Worm (Caenorhabditis elegans) whole organism, late embryonic: ENCODE results near the gene F42G4.5.
A peak's percentile ranks its signal among the peaks of the same experiment; 100 is the strongest.
"Not testable (repeated sequence)": the region's sequence is repeated elsewhere in the genome, so short reads cannot be mapped to it uniquely, and the experiment has no call there.

Experiments
- C38D4.7 ChIP-seq: fragments of 200-800 bp; sonication (Bioruptor generic); optimal IDR thresholded peaks from 2 replicates; lab custom pipeline; 2018; ENCODE audit warnings: mild to moderate bottlenecking, missing genetic modification characterization, moderate library complexity, missing compliant biosample characterization
- F13H6.1 ChIP-seq: sonication (generic microtip); optimal IDR thresholded peaks from 2 replicates; lab custom pipeline; 2016; ENCODE audit warnings: missing genetic modification characterization, missing compliant biosample characterization
- K02D7.2 ChIP-seq: sonication (generic microtip); optimal IDR thresholded peaks from 2 replicates; lab custom pipeline; 2017; ENCODE audit warnings: mild to moderate bottlenecking, missing genetic modification characterization, missing compliant biosample characterization
- ceh-14 ChIP-seq: sonication (generic microtip); optimal IDR thresholded peaks from 2 replicates; lab custom pipeline; 2016; ENCODE audit warnings: missing genotype, missing genetic modification characterization, missing compliant biosample characterization
- ceh-18 ChIP-seq: sonication (generic microtip); optimal IDR thresholded peaks from 2 replicates; lab custom pipeline; 2016; ENCODE audit warnings: missing genetic modification characterization, missing compliant biosample characterization
- ceh-2 ChIP-seq: sonication (generic microtip); optimal IDR thresholded peaks from 2 replicates; lab custom pipeline; 2016; ENCODE audit warnings: missing genotype, missing genetic modification characterization, missing compliant biosample characterization
- ceh-31 ChIP-seq: sonication (generic microtip); optimal IDR thresholded peaks from 2 replicates; lab custom pipeline; 2016; ENCODE audit warnings: missing genetic modification characterization, missing compliant biosample characterization
- ceh-34 ChIP-seq: sonication (generic microtip); optimal IDR thresholded peaks from 2 replicates; lab custom pipeline; 2016; ENCODE audit warnings: mild to moderate bottlenecking, missing genetic modification characterization, missing compliant biosample characterization
- ceh-48 ChIP-seq: sonication (generic microtip); optimal IDR thresholded peaks from 2 replicates; lab custom pipeline; 2016; ENCODE audit warnings: missing genetic modification characterization, inconsistent platforms, missing compliant biosample characterization
- ceh-6 ChIP-seq: fragments of 200-800 bp; sonication (Bioruptor generic); optimal IDR thresholded peaks from 2 replicates; lab custom pipeline; 2018; ENCODE audit warnings: mild to moderate bottlenecking, missing genetic modification characterization, missing compliant biosample characterization
- dve-1 ChIP-seq: sonication (generic microtip); optimal IDR thresholded peaks from 2 replicates; lab custom pipeline; 2017; ENCODE audit warnings: antibody characterized with exemption, mild to moderate bottlenecking, missing genetic modification characterization, missing compliant biosample characterization
- elt-2 ChIP-seq: sonication (generic microtip); optimal IDR thresholded peaks from 2 replicates; lab custom pipeline; 2016; ENCODE audit warnings: missing genetic modification reagents, missing genetic modification characterization, missing compliant biosample characterization
- elt-4 ChIP-seq: sonication (generic microtip); optimal IDR thresholded peaks from 2 replicates; lab custom pipeline; 2016; ENCODE audit warnings: missing genetic modification characterization, missing compliant biosample characterization
- ets-4 ChIP-seq: sonication (generic microtip); optimal IDR thresholded peaks from 2 replicates; lab custom pipeline; 2016; ENCODE audit warnings: missing genetic modification characterization, missing compliant biosample characterization
- eyg-1 ChIP-seq: sonication (generic microtip); optimal IDR thresholded peaks from 2 replicates; lab custom pipeline; 2016; ENCODE audit warnings: missing genotype, missing genetic modification characterization, missing compliant biosample characterization
- fax-1 ChIP-seq: sonication (generic microtip); optimal IDR thresholded peaks from 2 replicates; lab custom pipeline; 2016; ENCODE audit warnings: missing genotype, missing genetic modification characterization, missing compliant biosample characterization
- fkh-6 ChIP-seq: sonication (generic microtip); optimal IDR thresholded peaks from 2 replicates; lab custom pipeline; 2016; ENCODE audit warnings: missing genetic modification characterization, missing compliant biosample characterization
- hlh-30 ChIP-seq: sonication (generic microtip); optimal IDR thresholded peaks from 2 replicates; lab custom pipeline; 2017; ENCODE audit warnings: antibody characterized with exemption, missing genetic modification characterization, missing compliant biosample characterization; ENCODE audit not compliant: insufficient read depth
- hlh-8 ChIP-seq: sonication (generic microtip); optimal IDR thresholded peaks from 2 replicates; lab custom pipeline; 2016; ENCODE audit warnings: missing genotype, missing genetic modification characterization, missing compliant biosample characterization
- madf-2 ChIP-seq: sonication (generic microtip); optimal IDR thresholded peaks from 2 replicates; lab custom pipeline; 2017; ENCODE audit warnings: missing genetic modification characterization, missing compliant biosample characterization
- nfya-1 ChIP-seq: sonication (generic microtip); optimal IDR thresholded peaks from 2 replicates; lab custom pipeline; 2017; ENCODE audit warnings: missing genetic modification characterization, mild to moderate bottlenecking, missing compliant biosample characterization, antibody characterized with exemption, moderate library complexity
- nhr-232 ChIP-seq: sonication (generic microtip); optimal IDR thresholded peaks from 2 replicates; lab custom pipeline; 2016; ENCODE audit warnings: missing genetic modification characterization, missing compliant biosample characterization
- npax-4 ChIP-seq: sonication (generic microtip); optimal IDR thresholded peaks from 2 replicates; lab custom pipeline; 2016; ENCODE audit warnings: missing genetic modification characterization, missing compliant biosample characterization
- pqm-1 ChIP-seq: sonication (generic microtip); optimal IDR thresholded peaks from 2 replicates; lab custom pipeline; 2016; ENCODE audit warnings: missing genetic modification characterization, missing compliant biosample characterization
- pros-1 ChIP-seq: fragments of 150-350 bp; optimal IDR thresholded peaks from 2 replicates; lab custom pipeline; 2014; ENCODE audit warnings: missing biosample characterization, missing genetic modification reagents, missing genetic modification characterization
- ref-2 ChIP-seq: sonication (generic microtip); optimal IDR thresholded peaks from 2 replicates; lab custom pipeline; 2016; ENCODE audit warnings: missing genetic modification characterization, missing compliant biosample characterization
- sox-4 ChIP-seq: sonication (generic microtip); optimal IDR thresholded peaks from 2 replicates; lab custom pipeline; 2017; ENCODE audit warnings: mild to moderate bottlenecking, missing genetic modification characterization, inconsistent platforms, missing compliant biosample characterization
- tbx-2 ChIP-seq: sonication (generic microtip); optimal IDR thresholded peaks from 2 replicates; lab custom pipeline; 2016; ENCODE audit warnings: missing genetic modification characterization, missing compliant biosample characterization
- ttx-3 ChIP-seq: sonication (generic microtip); optimal IDR thresholded peaks from 2 replicates; lab custom pipeline; 2016; ENCODE audit warnings: missing genetic modification reagents, missing genetic modification characterization, missing compliant biosample characterization
- unc-55 ChIP-seq: sonication (generic microtip); optimal IDR thresholded peaks from 2 replicates; lab custom pipeline; 2017; ENCODE audit warnings: missing biosample characterization, missing genetic modification reagents, missing genetic modification characterization
- zip-5 ChIP-seq: sonication (generic microtip); optimal IDR thresholded peaks from 2 replicates; lab custom pipeline; 2016; ENCODE audit warnings: missing genetic modification characterization, missing compliant biosample characterization

F42G4.5 gene

ce11 chrII:13030567-13031188, 42.6 kb upstream of the F42G4.5 start:
- TF ChIP-seq ttx-3 (no peak), ceh-18 (tag; lab: Kevin White, UChicago) (peak; percentile 50), hlh-30 (tag; lab: Kevin White, UChicago) (no peak), nhr-232 (tag; lab: Kevin White, UChicago) (no peak), dve-1 (tag; lab: Kevin White, UChicago) (peak; percentile 69), F13H6.1 (tag; lab: Kevin White, UChicago) (peak; percentile 20), nfya-1 (tag; lab: Kevin White, UChicago) (peak; percentile 80), K02D7.2 (tag; lab: Kevin White, UChicago) (no peak), zip-5 (no peak), unc-55 (peak; percentile 39), madf-2 (no peak), ceh-31 (tag; lab: Kevin White, UChicago) (peak; percentile 18), ets-4 (tag; lab: Kevin White, UChicago) (peak; percentile 25), ceh-34 (tag; lab: Kevin White, UChicago) (no peak), tbx-2 (peak; percentile 55), ceh-2 (peak; percentile 4), pros-1 (tag; lab: Kevin White, UChicago) (peak; percentile 48), elt-2 (tag; lab: Kevin White, UChicago) (peak; percentile 7), hlh-8 (peak; percentile 12)

ce11 chrII:13031649-13032191, 41.6 kb upstream of the F42G4.5 start, which contains the start of gene F18A11.2:
Gene F18A11.2, plus strand, starts transcription at chrII:13031699.
- TF ChIP-seq ceh-6 (GFP tag; lab: Kevin White, UChicago); pqm-1; ceh-2: not testable (repeated sequence)

- TF ChIP-seq fax-1 (tag; lab: Kevin White, UChicago) (no peak), ceh-48 (tag; lab: Kevin White, UChicago) (peak; percentile 55), ceh-14 (tag; lab: Kevin White, UChicago) (no peak), hlh-30 (tag; lab: Kevin White, UChicago) (no peak), C38D4.7 (GFP tag; lab: Kevin White, UChicago) (no peak), ref-2 (tag; lab: Kevin White, UChicago) (peak; percentile 1), elt-4 (tag; lab: Kevin White, UChicago) (no peak), fkh-6 (tag; lab: Kevin White, UChicago) (no peak), sox-4 (tag; lab: Kevin White, UChicago) (no peak)
Observed at ce11 chrII:13036717-13037116, 36.6 kb upstream of the F42G4.5 start, which contains the start of gene F18A11.3. Gene F18A11.3, minus strand, starts transcription at chrII:13036841.

- not testable (repeated sequence) for TF ChIP-seq pros-1, ceh-18, ceh-48 (tag; lab: Kevin White, UChicago)
- TF ChIP-seq, all 69 proteins: peak for 0; not testable (repeated sequence) for 69
Observed at ce11 chrII:13043433-13044054, 29.7 kb upstream of the F42G4.5 start, which contains the start of gene puf-6. Gene puf-6, minus strand, starts transcription at chrII:13043445.

ce11 chrII:13047106-13047505, 26.2 kb upstream of the F42G4.5 start, which contains the start of gene F42G4.7:
Gene F42G4.7, minus strand, starts transcription at chrII:13047290.
- TF ChIP-seq npax-4; eyg-1 (tag; lab: Kevin White, UChicago); nhr-232 (tag; lab: Kevin White, UChicago): not testable (repeated sequence)
